Worm (Caenorhabditis elegans) whole organism, L1 larva: ENCODE data around the gene B0545.4.
A peak's percentile ranks its signal among the peaks of the same experiment; 100 is the strongest.

Source experiments
- C04F5.9 ChIP-seq: sonication (generic microtip); optimal IDR thresholded peaks from 2 replicates; lab custom pipeline; 2016; ENCODE audit warnings: missing genetic modification characterization, missing compliant biosample characterization
- F16B12.6 ChIP-seq: fragments of 150-350 bp; optimal IDR thresholded peaks from 2 replicates; lab custom pipeline; 2014; ENCODE audit warnings: missing biosample characterization, missing genetic modification characterization
- aha-1 ChIP-seq: fragments of 150-350 bp; optimal IDR thresholded peaks from 2 replicates; lab custom pipeline; 2014; ENCODE audit warnings: missing biosample characterization, missing genetic modification characterization
- ama-1 ChIP-seq: fragments of 150-350 bp; optimal IDR thresholded peaks from 2 replicates; lab custom pipeline; 2014
- blmp-1 ChIP-seq: fragments of 150-350 bp; optimal IDR thresholded peaks from 2 replicates; lab custom pipeline; 2014; ENCODE audit warnings: missing biosample characterization, missing genetic modification characterization
- ceh-82 ChIP-seq, 3 experiments: fragments of 150-350 bp in 1 of 3; sonication (generic microtip) in 2 of 3; optimal IDR thresholded peaks; 2 replicates each; lab custom pipeline; 2014 to 2017; ENCODE audit warnings: missing biosample characterization in 3 of 3, missing genetic modification characterization in 3 of 3
- ceh-88 ChIP-seq: fragments of 200-800 bp; sonication (Bioruptor generic); IDR thresholded peaks from 2 replicates; pipeline ENCODE4 v1.3.6; 2022; ENCODE audit warnings: missing genetic modification characterization, missing compliant biosample characterization
- ceh-90 ChIP-seq: sonication (generic microtip); optimal IDR thresholded peaks from 2 replicates; lab custom pipeline; 2016; ENCODE audit warnings: missing genetic modification characterization, missing compliant biosample characterization
- dsc-1 ChIP-seq: sonication (generic microtip); optimal IDR thresholded peaks from 2 replicates; lab custom pipeline; 2016; ENCODE audit warnings: mild to moderate bottlenecking, missing genetic modification characterization, missing compliant biosample characterization
- efl-1 ChIP-seq, 4 experiments: fragments of 150-350 bp; optimal IDR thresholded peaks in 3 of 4; peaks in 1 of 4; 1 replicate in 1 of 4; 2 replicates in 3 of 4; lab custom pipeline; 2014; ENCODE audit warnings: missing biosample characterization in 2 of 4, missing genetic modification characterization in 2 of 4, missing genetic modification reagents in 2 of 4
- efl-3 ChIP-seq: fragments of 200-800 bp; sonication (Bioruptor generic); optimal IDR thresholded peaks from 2 replicates; lab custom pipeline; 2018; ENCODE audit warnings: mild to moderate bottlenecking, missing genetic modification characterization, missing compliant biosample characterization
- elt-3 ChIP-seq, 6 experiments: fragments of 150-350 bp in 1 of 6; sonication (generic microtip); optimal IDR thresholded peaks; 2 replicates each; lab custom pipeline; 2017 to 2018; ENCODE audit warnings: missing biosample characterization in 6 of 6, missing genetic modification characterization in 6 of 6, inconsistent platforms in 1 of 6
- fkh-4 ChIP-seq: sonication (generic microtip); optimal IDR thresholded peaks from 2 replicates; lab custom pipeline; 2016; ENCODE audit warnings: missing compliant biosample characterization, missing genetic modification characterization, borderline replicate concordance
- fkh-8 ChIP-seq: sonication (generic microtip); optimal IDR thresholded peaks from 2 replicates; lab custom pipeline; 2016; ENCODE audit warnings: mild to moderate bottlenecking, missing genetic modification characterization, missing compliant biosample characterization
- hlh-17 ChIP-seq: fragments of 200-800 bp; sonication (Bioruptor generic); optimal IDR thresholded peaks from 2 replicates; lab custom pipeline; 2018; ENCODE audit warnings: missing genetic modification characterization, mild to moderate bottlenecking, missing compliant biosample characterization, moderate library complexity, borderline replicate concordance
- irx-1 ChIP-seq: sonication (generic microtip); optimal IDR thresholded peaks from 2 replicates; lab custom pipeline; 2016; ENCODE audit warnings: missing genetic modification characterization, missing compliant biosample characterization
- isw-1 ChIP-seq: fragments of 200-800 bp; sonication (Bioruptor generic); IDR thresholded peaks from 2 replicates; pipeline ENCODE4 v1.3.6; 2022; ENCODE audit warnings: missing genetic modification characterization, missing compliant biosample characterization
- jun-1 ChIP-seq: fragments of 150-350 bp; optimal IDR thresholded peaks from 2 replicates; lab custom pipeline; 2014; ENCODE audit warnings: missing biosample characterization, missing genetic modification reagents, missing genetic modification characterization
- lin-35 ChIP-seq, 2 experiments: fragments of 150-350 bp; optimal IDR thresholded peaks; 2 replicates each; lab custom pipeline; 2014; ENCODE audit warnings: missing biosample characterization in 2 of 2, missing genetic modification characterization in 2 of 2, missing genetic modification reagents in 2 of 2
- lin-39 ChIP-seq: fragments of 150-350 bp; optimal IDR thresholded peaks from 2 replicates; lab custom pipeline; 2014; ENCODE audit warnings: missing biosample characterization, missing genetic modification reagents, missing genetic modification characterization
- mab-9 ChIP-seq: fragments of 200-800 bp; sonication (Bioruptor generic); IDR thresholded peaks from 2 replicates; pipeline ENCODE4 v1.3.6; 2022; ENCODE audit warnings: missing genetic modification reagents, missing genetic modification characterization, missing compliant biosample characterization
- mdl-1 ChIP-seq, 2 experiments: fragments of 150-350 bp; optimal IDR thresholded peaks; 2 replicates each; lab custom pipeline; 2014 to 2017; ENCODE audit warnings: missing biosample characterization in 2 of 2, missing genetic modification characterization in 2 of 2, inconsistent platforms in 1 of 2
- mef-2 ChIP-seq: fragments of 150-350 bp; optimal IDR thresholded peaks from 2 replicates; lab custom pipeline; 2014; ENCODE audit warnings: missing biosample characterization, missing genetic modification characterization
- nhr-11 ChIP-seq: fragments of 150-350 bp; optimal IDR thresholded peaks from 2 replicates; lab custom pipeline; 2014; ENCODE audit warnings: missing biosample characterization, missing genetic modification characterization
- nhr-12 ChIP-seq: sonication (generic microtip); optimal IDR thresholded peaks from 2 replicates; lab custom pipeline; 2017; ENCODE audit warnings: missing biosample characterization, missing genetic modification characterization
- nhr-19 ChIP-seq: fragments of 200-800 bp; sonication (Bioruptor generic); conservative IDR thresholded peaks from 2 replicates; pipeline ENCODE4 v1.3.6; 2022; ENCODE audit warnings: missing genetic modification characterization, missing compliant biosample characterization
- nhr-47 ChIP-seq: sonication (generic microtip); optimal IDR thresholded peaks from 2 replicates; lab custom pipeline; 2016; ENCODE audit warnings: mild to moderate bottlenecking, missing genetic modification characterization, moderate library complexity, missing compliant biosample characterization
- nhr-71 ChIP-seq: sonication (generic microtip); optimal IDR thresholded peaks from 2 replicates; lab custom pipeline; 2016; ENCODE audit warnings: mild to moderate bottlenecking, missing genetic modification characterization, moderate library complexity, missing compliant biosample characterization
- nhr-76 ChIP-seq: sonication (generic microtip); optimal IDR thresholded peaks from 2 replicates; lab custom pipeline; 2017; ENCODE audit warnings: missing biosample characterization, missing genetic modification characterization
- nhr-77 ChIP-seq: fragments of 150-350 bp; optimal IDR thresholded peaks from 2 replicates; lab custom pipeline; 2014; ENCODE audit warnings: missing biosample characterization, missing genetic modification characterization
- nhr-84 ChIP-seq: sonication (generic microtip); optimal IDR thresholded peaks from 2 replicates; lab custom pipeline; 2017; ENCODE audit warnings: missing biosample characterization, missing genetic modification characterization
- nhr-85 ChIP-seq: sonication (generic microtip); peaks from one replicate; lab custom pipeline; 2016; ENCODE audit warnings: missing genetic modification characterization, inconsistent platforms, missing compliant biosample characterization
- nhr-90 ChIP-seq: sonication (generic microtip); optimal IDR thresholded peaks from 2 replicates; lab custom pipeline; 2016; ENCODE audit warnings: mild to moderate bottlenecking, missing genetic modification characterization, missing compliant biosample characterization; ENCODE audit not compliant: poor library complexity
- pag-3 ChIP-seq: sonication (generic microtip); optimal IDR thresholded peaks from 2 replicates; lab custom pipeline; 2017; ENCODE audit warnings: missing genetic modification characterization, mild to moderate bottlenecking, missing compliant biosample characterization, antibody characterized with exemption, borderline replicate concordance; ENCODE audit not compliant: insufficient read depth
- rnt-1 ChIP-seq: sonication (generic microtip); optimal IDR thresholded peaks from 2 replicates; lab custom pipeline; 2016; ENCODE audit warnings: mild to moderate bottlenecking, missing genetic modification characterization, moderate library complexity, missing compliant biosample characterization
- skn-1 ChIP-seq: fragments of 150-350 bp; optimal IDR thresholded peaks from 2 replicates; lab custom pipeline; 2014; ENCODE audit warnings: missing biosample characterization, missing genetic modification characterization
- snpc-4 ChIP-seq: fragments of 150-350 bp; optimal IDR thresholded peaks from 2 replicates; lab custom pipeline; 2014; ENCODE audit warnings: missing biosample characterization, missing genetic modification characterization
- snu-23 ChIP-seq: sonication (generic microtip); optimal IDR thresholded peaks from 2 replicates; lab custom pipeline; 2016; ENCODE audit warnings: missing genetic modification characterization, missing compliant biosample characterization
- tbx-2 ChIP-seq: sonication (generic microtip); optimal IDR thresholded peaks from 2 replicates; lab custom pipeline; 2016; ENCODE audit warnings: missing genetic modification characterization, missing compliant biosample characterization
- tlp-1 ChIP-seq: fragments of 150-350 bp; optimal IDR thresholded peaks from 2 replicates; lab custom pipeline; 2014; ENCODE audit warnings: missing biosample characterization, missing genetic modification characterization
- unc-62 ChIP-seq: fragments of 150-350 bp; optimal IDR thresholded peaks from 2 replicates; lab custom pipeline; 2014; ENCODE audit warnings: missing biosample characterization, missing genetic modification reagents, missing genetic modification characterization
- unc-98 ChIP-seq: fragments of 200-800 bp; sonication (Bioruptor generic); IDR thresholded peaks from 2 replicates; pipeline ENCODE4 v1.3.6; 2022; ENCODE audit warnings: missing genetic modification characterization, missing compliant biosample characterization
- zip-4 ChIP-seq: fragments of 200-800 bp; sonication (Bioruptor generic); optimal IDR thresholded peaks from 2 replicates; lab custom pipeline; 2018; ENCODE audit warnings: mild to moderate bottlenecking, missing genetic modification characterization, moderate library complexity, missing compliant biosample characterization
- ztf-4 ChIP-seq: fragments of 150-350 bp; optimal IDR thresholded peaks from 2 replicates; lab custom pipeline; 2014; ENCODE audit warnings: missing biosample characterization, missing genetic modification characterization

The B0545.4 gene

ce11 chrIV:82309-82708, 26.9 kb downstream of the B0545.4 start:
- TF ChIP-seq nhr-84 (tag; lab: Kevin White, UChicago): no peak
- TF ChIP-seq nhr-85 (tag; lab: Kevin White, UChicago): peak; percentile 42
- TF ChIP-seq ama-1: no peak
- peak; percentile 69 for TF ChIP-seq fkh-4 (tag; lab: Kevin White, UChicago)
- TF ChIP-seq mab-9: no peak
- TF ChIP-seq dsc-1: peak; percentile 90
- TF ChIP-seq rnt-1 (tag; lab: Kevin White, UChicago): peak; percentile 35

ce11 chrIV:81428-81827, 27.8 kb downstream of the B0545.4 start:
- TF ChIP-seq blmp-1 (tag; lab: Kevin White, UChicago) (peak; percentile 46), efl-1 (optimal IDR thresholded peaks at IDR 0.05; lab: Kevin White, UChicago) (no peak), efl-1 (GFP tag; optimal IDR thresholded peaks at IDR 0.05 in 1 of 2; lab: Kevin White, UChicago) (peak in 1 of 2 experiments; percentile 82), nhr-85 (tag; lab: Kevin White, UChicago) (peak; percentile 58), snu-23 (GFP tag; lab: Kevin White, UChicago) (no peak), F16B12.6 (no peak), jun-1 (tag; lab: Kevin White, UChicago) (no peak)

ce11 chrIV:80943-81342, 28.3 kb downstream of the B0545.4 start:
- TF ChIP-seq nhr-90 (tag; lab: Kevin White, UChicago) (no peak), unc-98 (GFP tag; lab: Robert Waterston, UW) (no peak), fkh-8 (tag; lab: Kevin White, UChicago) (no peak), blmp-1 (tag; lab: Kevin White, UChicago) (no peak), lin-39 (tag; lab: Kevin White, UChicago) (no peak), skn-1 (tag; lab: Kevin White, UChicago) (no peak), elt-3 (tag; optimal IDR thresholded peaks at IDR 0.05; lab: Kevin White, UChicago) (no peak), fkh-4 (tag; lab: Kevin White, UChicago) (peak; percentile 68), tlp-1 (tag; lab: Kevin White, UChicago) (no peak), mab-9 (no peak), nhr-11 (tag; lab: Kevin White, UChicago) (no peak), ceh-82 (tag; optimal IDR thresholded peaks at IDR 0.05; lab: Kevin White, UChicago) (no peak), unc-62 (GFP tag; lab: Kevin White, UChicago) (no peak), nhr-85 (tag; lab: Kevin White, UChicago) (peak; percentile 74), dsc-1 (peak; percentile 94), rnt-1 (tag; lab: Kevin White, UChicago) (peak; percentile 21), ceh-90 (tag; lab: Kevin White, UChicago) (no peak), ceh-88 (GFP tag; lab: Robert Waterston, UW) (no peak)

ce11 chrIV:79205-79604, 30.0 kb downstream of the B0545.4 start, which contains the start of gene T05C7.9:
Gene T05C7.9, plus strand, starts transcription at chrIV:79276.
- TF ChIP-seq nhr-85 (tag; lab: Kevin White, UChicago) (no peak), ztf-4 (tag; lab: Kevin White, UChicago) (no peak), mef-2 (tag; lab: Kevin White, UChicago) (no peak), nhr-47 (peak; percentile 11), efl-3 (GFP tag; lab: Kevin White, UChicago) (no peak), jun-1 (tag; lab: Kevin White, UChicago) (no peak), pag-3 (tag; lab: Kevin White, UChicago) (no peak), nhr-76 (tag; lab: Kevin White, UChicago) (no peak), nhr-90 (tag; lab: Kevin White, UChicago) (no peak), irx-1 (tag; lab: Kevin White, UChicago) (no peak), nhr-12 (no peak), rnt-1 (tag; lab: Kevin White, UChicago) (peak; percentile 13), aha-1 (tag; lab: Kevin White, UChicago) (no peak), tbx-2 (tag; lab: Kevin White, UChicago) (peak; percentile 30), nhr-77 (peak; percentile 9), snpc-4 (tag; lab: Kevin White, UChicago) (no peak), C04F5.9 (no peak), elt-3 (tag; optimal IDR thresholded peaks at IDR 0.05; lab: Kevin White, UChicago) (no peak), lin-35 (GFP tag; optimal IDR thresholded peaks at IDR 0.05; lab: Kevin White, UChicago) (no peak), nhr-71 (peak; percentile 41), hlh-17 (GFP tag; lab: Kevin White, UChicago) (no peak), skn-1 (tag; lab: Kevin White, UChicago) (peak; percentile 17), ama-1 (no peak), fkh-8 (tag; lab: Kevin White, UChicago) (peak; percentile 38), efl-1 (optimal IDR thresholded peaks at IDR 0.05; lab: Kevin White, UChicago) (no peak), efl-1 (GFP tag; optimal IDR thresholded peaks at IDR 0.05 in 1 of 2; lab: Kevin White, UChicago) (peak in 1 of 2 experiments; percentile 87), isw-1 (GFP tag; lab: Robert Waterston, UW) (no peak), mdl-1 (tag; optimal IDR thresholded peaks at IDR 0.05; lab: Kevin White, UChicago) (peak in 1 of 2 experiments; percentile 44), zip-4 (no peak), nhr-84 (tag; lab: Kevin White, UChicago) (no peak), fkh-4 (tag; lab: Kevin White, UChicago) (no peak), nhr-19 (GFP tag; lab: Robert Waterston, UW) (no peak)
